Worm (Caenorhabditis elegans): ENCODE results near the gene dhs-26.

- no peak for TF ChIP-seq T22C8.4 (GFP tag; IDR thresholded peaks at IDR 0.05)
- TF ChIP-seq klf-2 (GFP tag; conservative IDR thresholded peaks at IDR 0.05) = no peak
Measured at ce11 chrX:3350306-3350705, 12.0 kb downstream of the dhs-26 start, which contains the start of gene nspg-4.
